Worm (Caenorhabditis elegans) whole organism, L2 larva: ENCODE results near the gene F32D8.1.
A peak's percentile ranks its signal among the peaks of the same experiment; 100 is the strongest.

Source experiments
- C34F6.9 ChIP-seq: fragments of 150-350 bp; optimal IDR thresholded peaks from 2 replicates; lab custom pipeline; 2014; ENCODE audit warnings: missing biosample characterization, missing genetic modification characterization
- F13H6.1 ChIP-seq: sonication (generic microtip); optimal IDR thresholded peaks from 2 replicates; lab custom pipeline; 2016; ENCODE audit warnings: missing genetic modification characterization, missing compliant biosample characterization
- R02D3.7 ChIP-seq: fragments of 150-350 bp; optimal IDR thresholded peaks from 2 replicates; lab custom pipeline; 2014; ENCODE audit warnings: missing biosample characterization, missing genetic modification characterization
- Y55F3AM.14 ChIP-seq: fragments of 200-800 bp; sonication (Bioruptor generic); optimal IDR thresholded peaks from 2 replicates; lab custom pipeline; 2018; ENCODE audit warnings: mild to moderate bottlenecking, missing genetic modification characterization, missing compliant biosample characterization
- ZK546.5 ChIP-seq: sonication (generic microtip); optimal IDR thresholded peaks from 2 replicates; lab custom pipeline; 2017; ENCODE audit warnings: missing biosample characterization, missing genetic modification characterization
- alr-1 ChIP-seq: fragments of 150-350 bp; optimal IDR thresholded peaks from 2 replicates; lab custom pipeline; 2014; ENCODE audit warnings: missing biosample characterization, missing genetic modification characterization
- ama-1 ChIP-seq: fragments of 150-350 bp; optimal IDR thresholded peaks from 2 replicates; lab custom pipeline; 2018; ENCODE audit warnings: inconsistent platforms
- blmp-1 ChIP-seq: sonication (generic microtip); optimal IDR thresholded peaks from 2 replicates; lab custom pipeline; 2017; ENCODE audit warnings: missing genetic modification characterization, mild to moderate bottlenecking, missing compliant biosample characterization, antibody characterized with exemption, moderate library complexity; ENCODE audit not compliant: insufficient read depth
- ceh-16 ChIP-seq: fragments of 150-350 bp; optimal IDR thresholded peaks from 2 replicates; lab custom pipeline; 2014; ENCODE audit warnings: missing biosample characterization, missing genetic modification characterization
- ceh-82 ChIP-seq: fragments of 150-350 bp; optimal IDR thresholded peaks from 2 replicates; lab custom pipeline; 2014; ENCODE audit warnings: missing biosample characterization, missing genetic modification characterization
- crh-2 ChIP-seq: sonication (generic microtip); optimal IDR thresholded peaks from 2 replicates; lab custom pipeline; 2017; ENCODE audit warnings: missing biosample characterization, missing genetic modification characterization
- dmd-4 ChIP-seq: sonication (generic microtip); optimal IDR thresholded peaks from 2 replicates; lab custom pipeline; 2017; ENCODE audit warnings: missing biosample characterization, missing genetic modification characterization
- elt-1 ChIP-seq: fragments of 150-350 bp; optimal IDR thresholded peaks from 2 replicates; lab custom pipeline; 2014; ENCODE audit warnings: missing biosample characterization, missing genetic modification characterization
- elt-3 ChIP-seq: sonication (generic microtip); optimal IDR thresholded peaks from 2 replicates; lab custom pipeline; 2017; ENCODE audit warnings: missing biosample characterization, missing genetic modification characterization
- fos-1 ChIP-seq: fragments of 150-350 bp; optimal IDR thresholded peaks from 2 replicates; lab custom pipeline; 2014; ENCODE audit warnings: missing biosample characterization, missing genetic modification characterization
- gmeb-1 ChIP-seq: fragments of 150-350 bp; optimal IDR thresholded peaks from 2 replicates; lab custom pipeline; 2014; ENCODE audit warnings: missing biosample characterization, missing genetic modification characterization
- lin-11 ChIP-seq: fragments of 150-350 bp; sonication (generic microtip); optimal IDR thresholded peaks from 2 replicates; lab custom pipeline; 2014; ENCODE audit warnings: missing biosample characterization, missing genetic modification characterization, inconsistent platforms, mixed read lengths
- lin-13 ChIP-seq: fragments of 150-350 bp; optimal IDR thresholded peaks from 2 replicates; lab custom pipeline; 2014; ENCODE audit warnings: missing biosample characterization, missing genetic modification reagents, missing genetic modification characterization
- lin-39 ChIP-seq: fragments of 150-350 bp; optimal IDR thresholded peaks from 2 replicates; lab custom pipeline; 2014; ENCODE audit warnings: missing biosample characterization, missing genetic modification reagents, missing genetic modification characterization
- lsy-2 ChIP-seq, 2 experiments: fragments of 150-350 bp in 1 of 2; sonication (generic microtip) in 1 of 2; optimal IDR thresholded peaks; 2 replicates each; lab custom pipeline; 2014 to 2017; ENCODE audit warnings: missing biosample characterization in 2 of 2, missing genetic modification characterization in 2 of 2
- mab-5 ChIP-seq: fragments of 150-350 bp; optimal IDR thresholded peaks from 2 replicates; lab custom pipeline; 2014; ENCODE audit warnings: missing biosample characterization, missing genetic modification characterization
- mbf-1 ChIP-seq: sonication (generic microtip); optimal IDR thresholded peaks from 2 replicates; lab custom pipeline; 2017; ENCODE audit warnings: missing biosample characterization, missing genetic modification characterization
- mdl-1 ChIP-seq, 2 experiments: fragments of 150-350 bp in 1 of 2; sonication (generic microtip) in 1 of 2; optimal IDR thresholded peaks; 2 replicates each; lab custom pipeline; 2017; ENCODE audit warnings: missing biosample characterization in 2 of 2, missing genetic modification characterization in 2 of 2
- nhr-10 ChIP-seq: sonication (generic microtip); optimal IDR thresholded peaks from 2 replicates; lab custom pipeline; 2017; ENCODE audit warnings: missing biosample characterization, missing genetic modification characterization
- nhr-11 ChIP-seq: fragments of 150-350 bp; optimal IDR thresholded peaks from 2 replicates; lab custom pipeline; 2014; ENCODE audit warnings: missing biosample characterization, missing genetic modification characterization
- nhr-12 ChIP-seq: fragments of 150-350 bp; optimal IDR thresholded peaks from 2 replicates; lab custom pipeline; 2014; ENCODE audit warnings: missing biosample characterization, missing genetic modification characterization
- nhr-129 ChIP-seq: fragments of 150-350 bp; optimal IDR thresholded peaks from 2 replicates; lab custom pipeline; 2014; ENCODE audit warnings: missing biosample characterization, missing genetic modification characterization
- nhr-21 ChIP-seq: fragments of 150-350 bp; optimal IDR thresholded peaks from 2 replicates; lab custom pipeline; 2014; ENCODE audit warnings: missing biosample characterization, missing genetic modification characterization
- nhr-23 ChIP-seq: fragments of 150-350 bp; optimal IDR thresholded peaks from 2 replicates; lab custom pipeline; 2014; ENCODE audit warnings: missing biosample characterization, missing genetic modification reagents, missing genetic modification characterization
- nhr-237 ChIP-seq: fragments of 150-350 bp; optimal IDR thresholded peaks from 2 replicates; lab custom pipeline; 2014; ENCODE audit warnings: missing biosample characterization, missing genetic modification characterization
- nhr-25 ChIP-seq: fragments of 150-350 bp; sonication (generic microtip); optimal IDR thresholded peaks from 3 replicates; lab custom pipeline; 2014; ENCODE audit warnings: missing biosample characterization, missing genetic modification characterization
- nhr-6 ChIP-seq: fragments of 150-350 bp; optimal IDR thresholded peaks from 2 replicates; lab custom pipeline; 2014; ENCODE audit warnings: missing biosample characterization, missing genetic modification characterization
- nhr-77 ChIP-seq: fragments of 150-350 bp; optimal IDR thresholded peaks from 2 replicates; lab custom pipeline; 2014; ENCODE audit warnings: missing biosample characterization, missing genetic modification characterization
- peb-1 ChIP-seq: fragments of 150-350 bp; optimal IDR thresholded peaks from 2 replicates; lab custom pipeline; 2014; ENCODE audit warnings: missing biosample characterization, missing genetic modification characterization
- sem-4 ChIP-seq: fragments of 150-350 bp; optimal IDR thresholded peaks from 2 replicates; lab custom pipeline; 2014; ENCODE audit warnings: missing biosample characterization, missing genetic modification reagents, missing genetic modification characterization
- skn-1 ChIP-seq: sonication (generic microtip); optimal IDR thresholded peaks from 2 replicates; lab custom pipeline; 2017; ENCODE audit warnings: missing biosample characterization, missing genetic modification characterization
- sma-3 ChIP-seq: sonication (generic microtip); optimal IDR thresholded peaks from 2 replicates; lab custom pipeline; 2016; ENCODE audit warnings: missing genetic modification reagents, missing genetic modification characterization, missing compliant biosample characterization
- sma-9 ChIP-seq, 2 experiments: fragments of 150-350 bp in 1 of 2; sonication (generic microtip) in 1 of 2; optimal IDR thresholded peaks; 2 replicates each; lab custom pipeline; 2014 to 2016; ENCODE audit warnings: missing genetic modification characterization in 2 of 2, mild to moderate bottlenecking in 1 of 2, missing biosample characterization in 1 of 2, missing compliant biosample characterization in 1 of 2, missing genetic modification reagents in 1 of 2, moderate library complexity in 1 of 2
- snpc-4 ChIP-seq: fragments of 150-350 bp; optimal IDR thresholded peaks from 2 replicates; lab custom pipeline; 2014; ENCODE audit warnings: missing biosample characterization, missing genetic modification characterization
- unc-39 ChIP-seq: fragments of 150-350 bp; optimal IDR thresholded peaks from 2 replicates; lab custom pipeline; 2014; ENCODE audit warnings: missing biosample characterization, missing genetic modification characterization
- unc-55 ChIP-seq: fragments of 150-350 bp; sonication (generic microtip); optimal IDR thresholded peaks from 3 replicates; lab custom pipeline; 2014; ENCODE audit warnings: missing biosample characterization, missing genetic modification reagents, missing genetic modification characterization
- zag-1 ChIP-seq: fragments of 150-350 bp; optimal IDR thresholded peaks from 2 replicates; lab custom pipeline; 2014; ENCODE audit warnings: missing biosample characterization, missing genetic modification characterization
- ztf-11 ChIP-seq: sonication (generic microtip); optimal IDR thresholded peaks from 2 replicates; lab custom pipeline; 2017; ENCODE audit warnings: missing biosample characterization, missing genetic modification characterization
- ztf-4 ChIP-seq: fragments of 150-350 bp; optimal IDR thresholded peaks from 2 replicates; lab custom pipeline; 2014; ENCODE audit warnings: missing biosample characterization, missing genetic modification characterization

F32D8.1 gene

DNA sequence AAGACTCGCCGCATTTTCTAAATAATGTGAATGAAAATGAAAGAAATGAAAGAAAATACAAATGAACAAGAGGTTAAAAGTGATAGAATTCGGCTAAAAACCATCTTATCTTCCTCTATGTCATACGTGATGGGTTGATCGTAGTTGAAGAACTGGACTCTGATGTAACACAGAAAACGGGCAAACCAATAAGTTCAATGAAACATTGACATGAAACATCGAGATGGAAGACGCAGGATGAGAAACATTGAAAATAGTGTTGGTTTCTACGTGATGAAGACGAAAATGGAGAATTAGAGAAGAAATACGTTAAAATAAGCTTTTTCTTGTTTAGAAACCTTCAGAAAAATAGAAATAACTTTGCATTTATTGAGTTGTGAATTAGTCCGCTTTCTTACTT lies 10.3 kb downstream of the F32D8.1 start, which contains the start of gene F32D8.12:
TSS of gene F32D8.12 (minus strand) at position 48 of the 400 bp plus-strand sequence.
- no peak for TF ChIP-seq alr-1 (tag; lab: Kevin White, UChicago)
- peak; percentile 49 for TF ChIP-seq C34F6.9 (tag; lab: Kevin White, UChicago)
- no peak for TF ChIP-seq lin-13 (GFP tag; lab: Kevin White, UChicago)
- TF ChIP-seq nhr-10 (tag; lab: Kevin White, UChicago): no peak
- no peak for TF ChIP-seq lin-39 (tag; lab: Kevin White, UChicago)
- no peak for TF ChIP-seq zag-1 (tag; lab: Kevin White, UChicago)
- TF ChIP-seq R02D3.7: no peak
- no peak for TF ChIP-seq peb-1 (tag; lab: Kevin White, UChicago)
- TF ChIP-seq nhr-21 (tag; lab: Kevin White, UChicago): peak; percentile 64
- TF ChIP-seq sma-9 (GFP tag; optimal IDR thresholded peaks at IDR 0.05; lab: Kevin White, UChicago): peak; percentile 18
- TF ChIP-seq sma-9 (tag; optimal IDR thresholded peaks at IDR 0.05; lab: Kevin White, UChicago): no peak
- no peak for TF ChIP-seq nhr-23 (tag; lab: Kevin White, UChicago)
- TF ChIP-seq ZK546.5 (tag; lab: Kevin White, UChicago): no peak
- TF ChIP-seq blmp-1 (tag; lab: Kevin White, UChicago): peak; percentile 13
- no peak for TF ChIP-seq lin-11 (tag; lab: Kevin White, UChicago)
- no peak for TF ChIP-seq snpc-4 (tag; lab: Kevin White, UChicago)
- TF ChIP-seq sma-3 (GFP tag; lab: Kevin White, UChicago): peak; percentile 6
- no peak for TF ChIP-seq elt-3 (tag; lab: Kevin White, UChicago)
- no peak for TF ChIP-seq Y55F3AM.14 (GFP tag; lab: Kevin White, UChicago)
- TF ChIP-seq ceh-82: no peak
- no peak for TF ChIP-seq sem-4 (tag; lab: Kevin White, UChicago)
- no peak for TF ChIP-seq ztf-4
- TF ChIP-seq ceh-16 (tag; lab: Kevin White, UChicago): no peak
- no peak for TF ChIP-seq nhr-12 (tag; lab: Kevin White, UChicago)
- peak; percentile 42 for TF ChIP-seq nhr-25
- TF ChIP-seq mdl-1 (tag; optimal IDR thresholded peaks at IDR 0.05; lab: Kevin White, UChicago): no peak
- peak; percentile 16 for TF ChIP-seq F13H6.1 (tag; lab: Kevin White, UChicago)
- TF ChIP-seq ama-1 (lab: Kevin White, UChicago): no peak
- TF ChIP-seq lsy-2 (tag; optimal IDR thresholded peaks at IDR 0.05; lab: Kevin White, UChicago): peak in 1 of 2 experiments; percentile 55
- TF ChIP-seq dmd-4: no peak
- peak; percentile 51 for TF ChIP-seq gmeb-1 (tag; lab: Kevin White, UChicago)
- TF ChIP-seq skn-1 (tag; lab: Kevin White, UChicago): no peak
- TF ChIP-seq unc-55: peak; percentile 20
- TF ChIP-seq nhr-129 (tag; lab: Kevin White, UChicago): peak; percentile 73
- TF ChIP-seq nhr-77 (tag; lab: Kevin White, UChicago): no peak
- TF ChIP-seq fos-1: peak; percentile 61
- TF ChIP-seq ztf-11: no peak
- TF ChIP-seq crh-2 (tag; lab: Kevin White, UChicago): peak; percentile 34
- TF ChIP-seq unc-39 (tag; lab: Kevin White, UChicago): no peak
- TF ChIP-seq, all 48 proteins: peak for 13

ce11 chrV:10893510-10894128 lies 13.0 kb downstream of the F32D8.1 start, which contains the start of gene F32D8.4:
TSS of gene F32D8.4 (minus strand) at chrV:10893560.
- TF ChIP-seq C34F6.9 (tag; lab: Kevin White, UChicago) (no peak), nhr-25 (no peak), mbf-1 (tag; lab: Kevin White, UChicago) (no peak), sma-3 (GFP tag; lab: Kevin White, UChicago) (no peak)

DNA sequence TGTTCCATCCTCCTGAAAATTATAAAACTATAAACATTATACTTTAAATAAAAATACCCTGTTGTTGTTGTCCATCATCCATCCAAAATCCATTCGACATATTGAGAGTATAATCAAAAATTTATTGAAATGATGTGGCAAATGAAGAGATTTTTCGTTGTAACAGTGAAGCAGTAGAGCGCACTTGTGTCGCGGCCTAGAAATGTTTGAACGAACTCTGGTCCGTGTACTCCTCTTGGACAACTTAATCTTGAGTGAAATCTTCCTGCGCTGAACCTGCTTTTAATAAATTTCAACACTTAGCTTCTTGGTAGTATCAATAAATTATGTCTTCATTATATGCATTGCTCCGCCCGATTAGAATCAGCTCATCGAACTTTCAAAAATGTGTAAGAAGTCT lies 14.0 kb downstream of the F32D8.1 start, which contains the start of the genes F32D8.14 and F32D8.5:
TSS of gene F32D8.14 (minus strand) at position 188 of the 400 bp plus-strand sequence.
TSS of gene F32D8.5 (plus strand) at position 200 of the 400 bp plus-strand sequence.
- TF ChIP-seq elt-1 (tag; lab: Kevin White, UChicago) (no peak), alr-1 (tag; lab: Kevin White, UChicago) (no peak), unc-39 (tag; lab: Kevin White, UChicago) (no peak), unc-55 (peak; percentile 88), nhr-77 (tag; lab: Kevin White, UChicago) (no peak), nhr-25 (peak; percentile 76), sem-4 (tag; lab: Kevin White, UChicago) (peak; percentile 74), fos-1 (peak; percentile 59), dmd-4 (no peak), R02D3.7 (no peak), snpc-4 (tag; lab: Kevin White, UChicago) (peak; percentile 75), skn-1 (tag; lab: Kevin White, UChicago) (no peak), ztf-4 (peak; percentile 60), F13H6.1 (tag; lab: Kevin White, UChicago) (peak; percentile 85), sma-9 (GFP tag; optimal IDR thresholded peaks at IDR 0.05; lab: Kevin White, UChicago) (peak; percentile 93), sma-9 (tag; optimal IDR thresholded peaks at IDR 0.05; lab: Kevin White, UChicago) (no peak), ceh-16 (tag; lab: Kevin White, UChicago) (no peak), nhr-237 (no peak), nhr-10 (tag; lab: Kevin White, UChicago) (no peak), C34F6.9 (tag; lab: Kevin White, UChicago) (peak; percentile 93), elt-3 (tag; lab: Kevin White, UChicago) (no peak), lin-11 (tag; lab: Kevin White, UChicago) (peak; percentile 56), zag-1 (tag; lab: Kevin White, UChicago) (no peak), nhr-21 (tag; lab: Kevin White, UChicago) (peak; percentile 69), nhr-11 (no peak), peb-1 (tag; lab: Kevin White, UChicago) (no peak), gmeb-1 (tag; lab: Kevin White, UChicago) (peak; percentile 81), blmp-1 (tag; lab: Kevin White, UChicago) (peak; percentile 70), sma-3 (GFP tag; lab: Kevin White, UChicago) (peak; percentile 84), mab-5 (tag; lab: Kevin White, UChicago) (peak; percentile 23), mbf-1 (tag; lab: Kevin White, UChicago) (no peak), nhr-6 (tag; lab: Kevin White, UChicago) (peak; percentile 84), lin-13 (GFP tag; lab: Kevin White, UChicago) (peak; percentile 85)
